Worm (Caenorhabditis elegans): ENCODE data around the gene C47E8.1.

The C47E8.1 gene

ce11 chrV:14689060-14689750 is 23.4 kb downstream of the C47E8.1 start, which contains the start of gene gasr-8 (continued):
- TF ChIP-seq ekl-4 (GFP tag; IDR thresholded peaks at IDR 0.05): peak; percentile 23; the same call in 1 of the 2 replicates
- peak; percentile 42 for TF ChIP-seq him-1 (tag; optimal IDR thresholded peaks at IDR 0.05)
- TF ChIP-seq rpc-1 (optimal IDR thresholded peaks at IDR 0.05): peak; percentile 66
- TF ChIP-seq rpc-1 (tag; optimal IDR thresholded peaks at IDR 0.05): peak; percentile 82

DNA sequence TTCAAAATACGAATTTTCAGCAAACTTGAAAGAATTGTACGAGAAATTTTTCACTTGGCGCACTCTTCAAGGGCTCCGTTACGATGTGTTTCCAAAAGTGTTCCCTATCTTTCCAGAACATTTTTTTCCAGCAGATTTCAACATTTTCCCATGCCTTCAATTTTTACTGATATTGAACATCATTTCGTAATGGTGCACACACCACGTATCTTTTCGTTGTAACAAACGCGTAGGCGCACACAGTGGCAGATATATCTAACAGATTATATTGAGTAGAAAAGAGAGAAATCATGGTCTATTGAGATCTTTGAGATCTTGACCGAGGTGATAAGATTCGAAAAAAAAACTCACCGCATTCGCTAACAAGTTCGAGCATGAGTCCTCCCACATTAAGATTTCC is 29.9 kb downstream of the C47E8.1 start:
- no peak for TF ChIP-seq hsf-1 (GFP tag; IDR thresholded peaks at IDR 0.05)
- TF ChIP-seq cebp-1 (GFP tag; IDR thresholded peaks at IDR 0.05): no peak
- peak; percentile 57 for TF ChIP-seq cebp-1 (tag; optimal IDR thresholded peaks at IDR 0.05)

DNA sequence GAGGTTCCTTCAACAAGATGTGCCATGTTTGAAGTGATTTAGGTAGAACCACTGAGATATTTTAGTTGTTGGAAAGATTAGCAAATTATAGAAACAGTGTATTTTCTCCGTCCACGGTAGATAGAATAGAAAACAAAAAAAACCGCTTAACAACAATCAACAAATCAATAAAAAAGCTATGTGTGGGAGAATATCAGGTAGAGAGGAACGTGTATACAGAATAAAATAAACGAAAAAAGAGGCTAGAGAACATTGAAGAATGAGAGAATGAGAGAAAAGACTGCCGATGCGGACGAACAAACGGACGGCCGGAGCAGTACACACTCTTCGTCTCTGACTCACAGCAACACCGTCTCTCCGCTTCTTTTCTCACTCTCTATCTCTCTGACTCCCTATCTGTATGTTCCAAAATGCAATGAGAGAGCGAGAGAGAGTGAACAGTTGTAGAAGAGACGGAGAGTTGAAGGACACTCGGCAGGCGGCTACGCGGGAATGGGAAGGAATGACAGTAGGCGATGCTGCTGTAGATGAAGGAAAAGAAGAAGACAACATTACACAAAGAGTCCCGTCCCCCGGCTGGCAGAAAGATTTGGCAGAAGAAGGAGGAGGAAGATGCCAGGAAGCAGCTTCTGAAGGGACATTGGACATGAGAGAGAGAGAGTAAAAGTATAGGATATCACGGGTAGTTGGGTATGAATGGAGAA is 30.9 kb downstream of the C47E8.1 start, which contains the start of gene unc-112:
Gene unc-112, minus strand, starts transcription at position 51 of the 704 bp plus-strand sequence.
- TF ChIP-seq nhr-80 (tag; optimal IDR thresholded peaks at IDR 0.05): peak; percentile 96
- no peak for TF ChIP-seq athp-1 (tag; optimal IDR thresholded peaks at IDR 0.05)
- no peak for TF ChIP-seq madf-10 (tag; optimal IDR thresholded peaks at IDR 0.05)
- TF ChIP-seq ztf-18 (tag; optimal IDR thresholded peaks at IDR 0.05): peak; percentile 48
- no peak for TF ChIP-seq lir-1 (GFP tag; conservative IDR thresholded peaks at IDR 0.05)
- peak; percentile 81 for TF ChIP-seq F23B12.7 (tag; optimal IDR thresholded peaks at IDR 0.05; ENCODE audit: insufficient read depth)
- 0 out of 2 replicates have a peak, but pooled peaks have one; percentile 26 for TF ChIP-seq K11D2.4 (GFP tag; IDR thresholded peaks at IDR 0.05)
- TF ChIP-seq madf-3 (GFP tag; IDR thresholded peaks at IDR 0.05): 0 out of 2 replicates have a peak, but pooled peaks have one; percentile 12
- TF ChIP-seq tlf-1 (GFP tag; optimal IDR thresholded peaks at IDR 0.05): no peak
- TF ChIP-seq attf-5 (GFP tag; optimal IDR thresholded peaks at IDR 0.05): peak; percentile 80
- TF ChIP-seq B0336.3 (GFP tag; IDR thresholded peaks at IDR 0.05): peak; percentile 61; the same call in 1 of the 2 replicates
- TF ChIP-seq snpc-4 (GFP tag; optimal IDR thresholded peaks at IDR 0.05): peak; percentile 46
- TF ChIP-seq snpc-4 (tag; optimal IDR thresholded peaks at IDR 0.05): peak; percentile 31 to 76 (median 56)
- TF ChIP-seq pbrm-1 (GFP tag; IDR thresholded peaks at IDR 0.05): 0 out of 2 replicates have a peak, but pooled peaks have one; percentile 24
- TF ChIP-seq ceh-27 (GFP tag; optimal IDR thresholded peaks at IDR 0.05): peak; percentile 62
- peak; percentile 84 for TF ChIP-seq K12H6.12 (tag; optimal IDR thresholded peaks at IDR 0.05)
- TF ChIP-seq ceh-40 (GFP tag; IDR thresholded peaks at IDR 0.05): no peak
- peak; percentile 86 for TF ChIP-seq hmg-1.2 (GFP tag; IDR thresholded peaks at IDR 0.05)
- peak; percentile 32 for TF ChIP-seq tbp1 (GFP tag; optimal IDR thresholded peaks at IDR 0.05)
- TF ChIP-seq T26A5.8 (tag; optimal IDR thresholded peaks at IDR 0.05): no peak
- TF ChIP-seq efl-1 (GFP tag; optimal IDR thresholded peaks at IDR 0.05): peak; percentile 15
- no peak for TF ChIP-seq egl-18 (GFP tag; IDR thresholded peaks at IDR 0.05)
- no peak for TF ChIP-seq snpc-1.3 (tag; optimal IDR thresholded peaks at IDR 0.05; ENCODE audit: insufficient read depth)
- TF ChIP-seq cebp-1 (GFP tag; IDR thresholded peaks at IDR 0.05): no peak
- TF ChIP-seq cebp-1 (tag; optimal IDR thresholded peaks at IDR 0.05): peak; percentile 73
- peak; percentile 37; the same call in 1 of the 2 replicates for TF ChIP-seq rcor-1 (GFP tag; IDR thresholded peaks at IDR 0.05)
- peak; percentile 31 for TF ChIP-seq lin-54 (GFP tag; optimal IDR thresholded peaks at IDR 0.05)
- 0 out of 2 replicates have a peak, but pooled peaks have one; percentile 20 for TF ChIP-seq C17E4.6 (GFP tag; IDR thresholded peaks at IDR 0.05)
- TF ChIP-seq aptf-2 (GFP tag; conservative IDR thresholded peaks at IDR 0.05): no peak
- 0 out of 2 replicates have a peak, but pooled peaks have one; percentile 39 for TF ChIP-seq let-526 (GFP tag; IDR thresholded peaks at IDR 0.05)
- peak; percentile 25 for TF ChIP-seq somi-1 (GFP tag; optimal IDR thresholded peaks at IDR 0.05)
- TF ChIP-seq bed-1 (GFP tag; IDR thresholded peaks at IDR 0.05): no peak
- TF ChIP-seq hmg-20 (GFP tag; IDR thresholded peaks at IDR 0.05): peak; percentile 59; the same call in 1 of the 2 replicates
- 0 out of 2 replicates have a peak, but pooled peaks have one; percentile 53 for TF ChIP-seq nfyb-1 (GFP tag; IDR thresholded peaks at IDR 0.05)
- TF ChIP-seq zim-3 (tag; optimal IDR thresholded peaks at IDR 0.05): no peak
- TF ChIP-seq zfh-2 (GFP tag; conservative IDR thresholded peaks at IDR 0.05): peak; percentile 97
- TF ChIP-seq ekl-4 (GFP tag; IDR thresholded peaks at IDR 0.05): no peak
- peak; percentile 28 for TF ChIP-seq ztf-26 (tag; optimal IDR thresholded peaks at IDR 0.05)
- no peak for TF ChIP-seq B0261.1 (tag; optimal IDR thresholded peaks at IDR 0.05)

Data from whole organism, young adult.